Fruit fly (Drosophila melanogaster): ENCODE results near the gene CG42788.

Gene CG42788

dm6 chr3R:15095550-15096031 lies 36.1 kb downstream of the CG42788 start, which contains the start of gene CG6966 (continued):
- peak; percentile 95 for TF ChIP-seq Fer1 (GFP tag; optimal IDR thresholded peaks at IDR 0.05)
- TF ChIP-seq slou (GFP tag; optimal IDR thresholded peaks at IDR 0.05): peak; percentile 98
- TF ChIP-seq Ets97D (GFP tag; optimal IDR thresholded peaks at IDR 0.05): peak; percentile 100
- peak; percentile 80 for TF ChIP-seq CG5180 (GFP tag; optimal IDR thresholded peaks at IDR 0.05)
- TF ChIP-seq Adf1 (GFP tag; IDR thresholded peaks at IDR 0.05): no peak
- TF ChIP-seq CG32772 (GFP tag; IDR thresholded peaks at IDR 0.05): no peak
- TF ChIP-seq C15 (GFP tag; IDR thresholded peaks at IDR 0.05): no peak
- TF ChIP-seq CG4360 (GFP tag; IDR thresholded peaks at IDR 0.05): no peak
- TF ChIP-seq HLH4C (GFP tag; IDR thresholded peaks at IDR 0.05; ENCODE audit: partially characterized antibody): no peak
- peak; percentile 99 for TF ChIP-seq Hmr (GFP tag; optimal IDR thresholded peaks at IDR 0.05)
- TF ChIP-seq Oli (tag; optimal IDR thresholded peaks at IDR 0.05): peak; percentile 88
- TF ChIP-seq pan (optimal IDR thresholded peaks at IDR 0.05): no peak
- no peak for TF ChIP-seq pan (GFP tag; optimal IDR thresholded peaks at IDR 0.05 in 1 of 2, IDR thresholded peaks at IDR 0.05 in 1 of 2)
- TF ChIP-seq CG7987 (GFP tag; optimal IDR thresholded peaks at IDR 0.05): peak; percentile 98
- TF ChIP-seq pum (GFP tag; optimal IDR thresholded peaks at IDR 0.05): peak; percentile 94
- TF ChIP-seq CG9797 (GFP tag; optimal IDR thresholded peaks at IDR 0.05): peak; percentile 99
- TF ChIP-seq sqz (GFP tag; optimal IDR thresholded peaks at IDR 0.05): peak; percentile 94
- peak; percentile 99 for TF ChIP-seq NfI (GFP tag; optimal IDR thresholded peaks at IDR 0.05)
- no peak for TF ChIP-seq CG7372 (GFP tag; IDR thresholded peaks at IDR 0.05)
- TF ChIP-seq Elba2 (GFP tag; optimal IDR thresholded peaks at IDR 0.05): peak; percentile 85
- peak; percentile 42 for TF ChIP-seq D (optimal IDR thresholded peaks at IDR 0.05)
- peak; percentile 86 for TF ChIP-seq D (GFP tag; optimal IDR thresholded peaks at IDR 0.05)
- TF ChIP-seq caup (GFP tag; optimal IDR thresholded peaks at IDR 0.05; ENCODE audit: severe bottlenecking): peak; percentile 98
- TF ChIP-seq CG7839 (tag; optimal IDR thresholded peaks at IDR 0.05): peak; percentile 91
- peak; percentile 95 for TF ChIP-seq p53 (GFP tag; optimal IDR thresholded peaks at IDR 0.05)
- TF ChIP-seq phol (tag; optimal IDR thresholded peaks at IDR 0.05): peak; percentile 93
- TF ChIP-seq CG8924 (tag; optimal IDR thresholded peaks at IDR 0.05): peak; percentile 83
- TF ChIP-seq CG13775 (GFP tag; optimal IDR thresholded peaks at IDR 0.05): peak; percentile 96
- peak; percentile 86 for TF ChIP-seq gem (tag; optimal IDR thresholded peaks at IDR 0.05)
- TF ChIP-seq z (GFP tag; IDR thresholded peaks at IDR 0.05): no peak
- TF ChIP-seq ttk (GFP tag; IDR thresholded peaks at IDR 0.05): no peak
- TF ChIP-seq CG13296 (GFP tag; optimal IDR thresholded peaks at IDR 0.05): peak; percentile 87
- TF ChIP-seq CG7357 (GFP tag; IDR thresholded peaks at IDR 0.05): peak; percentile 68; the same call in 2 of the 3 replicates
- peak; percentile 96 for TF ChIP-seq MTF-1 (GFP tag; optimal IDR thresholded peaks at IDR 0.05; ENCODE audit: borderline replicate concordance)
- peak; percentile 92 for TF ChIP-seq vfl (GFP tag; optimal IDR thresholded peaks at IDR 0.05)
- peak; percentile 91 for TF ChIP-seq CG4617 (GFP tag; optimal IDR thresholded peaks at IDR 0.05; ENCODE audit: borderline replicate concordance)
- TF ChIP-seq CG18599 (GFP tag; optimal IDR thresholded peaks at IDR 0.05): peak; percentile 95
- peak; percentile 94 for TF ChIP-seq CG15514 (GFP tag; optimal IDR thresholded peaks at IDR 0.05)
- peak; percentile 69 for TF ChIP-seq Nf-YC (tag; optimal IDR thresholded peaks at IDR 0.05)
- peak; percentile 55 for TF ChIP-seq Deaf1 (tag; optimal IDR thresholded peaks at IDR 0.05)
- peak; percentile 96 for TF ChIP-seq chif (GFP tag; optimal IDR thresholded peaks at IDR 0.05)
- peak; percentile 95 for TF ChIP-seq Myb (GFP tag; optimal IDR thresholded peaks at IDR 0.05)
- no peak for TF ChIP-seq CG8765 (GFP tag; IDR thresholded peaks at IDR 0.05)
- TF ChIP-seq HLH54F (GFP tag; optimal IDR thresholded peaks at IDR 0.05): peak; percentile 97
- TF ChIP-seq ato (GFP tag; IDR thresholded peaks at IDR 0.05; ENCODE audit: partially characterized antibody): no peak
- TF ChIP-seq CG6854 (GFP tag; optimal IDR thresholded peaks at IDR 0.05): peak; percentile 70
- TF ChIP-seq Atf3 (GFP tag; optimal IDR thresholded peaks at IDR 0.05): peak; percentile 96
- TF ChIP-seq Xbp1 (GFP tag; optimal IDR thresholded peaks at IDR 0.05): peak; percentile 97
- peak; percentile 58 for TF ChIP-seq MESR4 (GFP tag; optimal IDR thresholded peaks at IDR 0.05)
- TF ChIP-seq CG12155 (GFP tag; optimal IDR thresholded peaks at IDR 0.05): peak; percentile 92
